Worm (Caenorhabditis elegans) whole organism, L3 larva: ENCODE results near the gene nhr-5.

ENCODE experiments used
- ama-1 ChIP-seq: fragments of 150-350 bp; optimal IDR thresholded peaks from 2 replicates; lab custom pipeline; 2018
- ceh-28 ChIP-seq: fragments of 150-350 bp; optimal IDR thresholded peaks from 2 replicates; lab custom pipeline; 2014; ENCODE audit warnings: missing biosample characterization, missing genetic modification reagents, missing genetic modification characterization
- ceh-82 ChIP-seq: fragments of 150-350 bp; optimal IDR thresholded peaks from 2 replicates; lab custom pipeline; 2014; ENCODE audit warnings: missing biosample characterization, missing genetic modification characterization
- elt-3 ChIP-seq, 3 experiments: fragments of 150-350 bp in 1 of 3; sonication (generic microtip) in 2 of 3; optimal IDR thresholded peaks; 2 replicates in 2 of 3; 4 replicates in 1 of 3; lab custom pipeline; 2014 to 2017; ENCODE audit warnings: missing biosample characterization in 3 of 3, missing genetic modification characterization in 3 of 3
- eor-1 ChIP-seq, 2 experiments: fragments of 150-350 bp; optimal IDR thresholded peaks; 2 replicates each; lab custom pipeline; 2014 to 2018; ENCODE audit warnings: missing biosample characterization in 2 of 2, missing genetic modification characterization in 2 of 2
- fos-1 ChIP-seq: fragments of 150-350 bp; optimal IDR thresholded peaks from 2 replicates; lab custom pipeline; 2014; ENCODE audit warnings: missing biosample characterization, missing genetic modification characterization
- jun-1 ChIP-seq: fragments of 150-350 bp; optimal IDR thresholded peaks from 2 replicates; lab custom pipeline; 2014; ENCODE audit warnings: missing biosample characterization, missing genetic modification reagents, missing genetic modification characterization
- lin-15B ChIP-seq: fragments of 150-350 bp; optimal IDR thresholded peaks from 2 replicates; lab custom pipeline; 2014; ENCODE audit warnings: missing biosample characterization, missing genetic modification characterization
- lin-39 ChIP-seq: fragments of 150-350 bp; optimal IDR thresholded peaks from 2 replicates; lab custom pipeline; 2018; ENCODE audit warnings: missing biosample characterization, missing genetic modification reagents, missing genetic modification characterization
- nfya-1 ChIP-seq: sonication (generic microtip); optimal IDR thresholded peaks from 2 replicates; lab custom pipeline; 2017; ENCODE audit warnings: missing genetic modification characterization, mild to moderate bottlenecking, missing compliant biosample characterization, antibody characterized with exemption, moderate library complexity; ENCODE audit not compliant: insufficient read depth
- nhr-23 ChIP-seq: fragments of 150-350 bp; optimal IDR thresholded peaks from 2 replicates; lab custom pipeline; 2014; ENCODE audit warnings: missing biosample characterization, missing genetic modification reagents, missing genetic modification characterization
- nhr-237 ChIP-seq: fragments of 150-350 bp; optimal IDR thresholded peaks from 2 replicates; lab custom pipeline; 2014; ENCODE audit warnings: missing biosample characterization, missing genetic modification characterization
- nhr-25 ChIP-seq: sonication (generic microtip); optimal IDR thresholded peaks from 2 replicates; lab custom pipeline; 2017; ENCODE audit warnings: missing biosample characterization, missing genetic modification characterization
- nhr-43 ChIP-seq: sonication (generic microtip); optimal IDR thresholded peaks from 2 replicates; lab custom pipeline; 2016; ENCODE audit warnings: mild to moderate bottlenecking, missing genetic modification characterization, missing compliant biosample characterization; ENCODE audit not compliant: poor library complexity, severe bottlenecking
- nhr-76 ChIP-seq: fragments of 150-350 bp; sonication (generic microtip); optimal IDR thresholded peaks from 5 replicates; lab custom pipeline; 2014; ENCODE audit warnings: missing biosample characterization, missing genetic modification characterization
- nhr-77 ChIP-seq: fragments of 150-350 bp; optimal IDR thresholded peaks from 2 replicates; lab custom pipeline; 2014; ENCODE audit warnings: missing biosample characterization, missing genetic modification characterization
- pha-4 ChIP-seq: fragments of 150-350 bp; optimal IDR thresholded peaks from 2 replicates; lab custom pipeline; 2014; ENCODE audit warnings: missing biosample characterization, missing genetic modification reagents, missing genetic modification characterization
- pqm-1 ChIP-seq: fragments of 150-350 bp; optimal IDR thresholded peaks from 2 replicates; lab custom pipeline; 2017; ENCODE audit warnings: missing biosample characterization, missing genetic modification characterization, inconsistent platforms
- sea-2 ChIP-seq: fragments of 150-350 bp; sonication (generic microtip); optimal IDR thresholded peaks from 4 replicates; lab custom pipeline; 2014; ENCODE audit warnings: missing biosample characterization, missing genetic modification reagents, missing genetic modification characterization
- unc-39 ChIP-seq: sonication (generic microtip); optimal IDR thresholded peaks from 4 replicates; lab custom pipeline; 2017; ENCODE audit warnings: missing biosample characterization, missing genetic modification characterization
- zag-1 ChIP-seq: fragments of 150-350 bp; optimal IDR thresholded peaks from 2 replicates; lab custom pipeline; 2014; ENCODE audit warnings: missing biosample characterization, missing genetic modification characterization
- ztf-11 ChIP-seq: fragments of 150-350 bp; optimal IDR thresholded peaks from 2 replicates; lab custom pipeline; 2014; ENCODE audit warnings: missing biosample characterization, missing genetic modification characterization
- ztf-4 ChIP-seq: fragments of 150-350 bp; optimal IDR thresholded peaks from 2 replicates; lab custom pipeline; 2014; ENCODE audit warnings: missing biosample characterization, missing genetic modification characterization

The nhr-5 gene

DNA sequence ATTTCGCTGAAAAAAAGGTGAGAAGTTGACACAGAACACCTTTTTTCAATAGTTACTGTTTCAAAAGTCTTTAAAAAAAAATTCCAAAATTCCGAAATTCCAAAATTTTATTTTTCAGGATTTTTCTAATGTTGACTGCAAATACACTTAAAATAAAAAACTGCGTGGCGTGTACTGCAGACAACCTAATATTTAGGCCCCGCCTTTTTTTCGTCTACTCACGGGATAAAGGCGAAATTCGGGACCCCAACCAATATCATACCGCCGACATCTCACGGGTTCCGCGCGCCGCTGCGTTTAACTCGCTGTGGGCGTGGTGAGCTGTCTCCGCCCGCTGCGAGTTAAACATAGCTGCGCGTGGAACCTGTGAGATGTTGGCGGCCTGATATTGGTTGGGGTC, 2.5 kb downstream of the nhr-5 start:
- no peak for TF ChIP-seq nfya-1 (tag; lab: Kevin White, UChicago)
- no peak for TF ChIP-seq ama-1 (lab: Kevin White, UChicago)
- TF ChIP-seq fos-1 (tag; lab: Kevin White, UChicago), result no peak
- no peak for TF ChIP-seq nhr-23 (tag; lab: Kevin White, UChicago)
- no peak for TF ChIP-seq ztf-4 (tag; lab: Kevin White, UChicago)

- no peak for TF ChIP-seq nhr-43 (tag; lab: Kevin White, UChicago)
- no peak for TF ChIP-seq ama-1 (lab: Kevin White, UChicago)
- peak; percentile 6 for TF ChIP-seq pqm-1 (tag; lab: Kevin White, UChicago)
- TF ChIP-seq, all 47 proteins: peak for 1
Observed at ce11 chrIV:15433805-15434204, 33.7 kb downstream of the nhr-5 start.

DNA sequence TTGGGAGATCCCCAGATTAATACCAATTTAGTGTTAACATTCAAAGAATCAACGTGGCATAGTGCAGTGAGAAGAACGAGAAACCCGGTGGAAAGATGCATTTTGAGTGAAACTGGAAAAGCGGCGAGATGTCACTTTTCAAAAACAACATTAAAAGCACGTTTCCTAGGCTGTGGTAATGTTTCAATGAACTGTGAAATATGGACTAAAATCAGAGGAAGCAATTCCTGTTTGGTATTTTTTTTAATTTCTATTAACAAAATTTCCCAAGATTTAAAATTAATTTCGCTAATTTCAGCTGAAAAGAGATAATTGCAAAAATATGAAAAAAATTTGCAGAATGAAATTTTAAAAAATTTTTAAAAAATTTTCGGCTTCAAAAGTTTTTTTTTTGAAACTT, 41.2 kb downstream of the nhr-5 start, which contains the start of gene Y73F8A.22:
Gene Y73F8A.22, minus strand, starts transcription at position 101 of the 400 bp plus-strand sequence.
- TF ChIP-seq pha-4 (tag; lab: Kevin White, UChicago) (no peak), ztf-4 (tag; lab: Kevin White, UChicago) (no peak)

DNA sequence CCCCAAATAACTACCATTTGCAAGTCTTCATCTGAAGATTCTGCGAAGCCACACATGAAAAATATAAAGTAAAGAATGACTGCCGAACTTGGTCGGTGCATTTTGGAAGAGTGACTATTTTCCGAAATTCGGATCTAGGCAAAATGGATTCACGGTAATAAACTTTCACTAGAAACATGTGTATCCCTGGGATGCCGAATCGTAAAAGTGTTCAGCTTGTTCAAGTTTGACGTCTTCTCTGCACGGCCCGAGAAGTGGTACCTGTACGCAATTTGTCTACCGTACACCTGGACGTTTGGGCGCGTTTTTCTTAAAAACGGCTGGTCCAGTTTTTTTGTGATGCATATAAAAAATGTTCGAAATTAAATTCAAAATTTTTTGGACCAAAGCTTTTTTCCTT, 44.4 kb downstream of the nhr-5 start, which contains the start of gene Y73F8A.23:
Gene Y73F8A.23, minus strand, starts transcription at position 101 of the 400 bp plus-strand sequence.
- TF ChIP-seq ztf-11 (no peak), nhr-237 (tag; lab: Kevin White, UChicago) (no peak), lin-15B (tag; lab: Kevin White, UChicago) (no peak), zag-1 (no peak), eor-1 (tag; optimal IDR thresholded peaks at IDR 0.05; lab: Kevin White, UChicago) (no peak), sea-2 (GFP tag; lab: Kevin White, UChicago) (no peak), elt-3 (tag; optimal IDR thresholded peaks at IDR 0.05; lab: Kevin White, UChicago) (no peak), jun-1 (no peak), nhr-43 (tag; lab: Kevin White, UChicago) (no peak), nhr-25 (tag; lab: Kevin White, UChicago) (no peak), unc-39 (no peak), nhr-77 (tag; lab: Kevin White, UChicago) (no peak), ceh-82 (no peak), lin-39 (no peak), nhr-76 (tag; lab: Kevin White, UChicago) (no peak)
- TF ChIP-seq, all 47 proteins: peak for 0

- peak; percentile 74 for TF ChIP-seq ceh-28 (tag; lab: Kevin White, UChicago)
- no peak for TF ChIP-seq lin-15B (tag; lab: Kevin White, UChicago)
Observed at ce11 chrIV:15453137-15453788, 53.2 kb downstream of the nhr-5 start, which contains the start of gene gtf-2H4. Gene gtf-2H4 (minus strand): TSS chrIV:15453187.
